Fruit fly (Drosophila melanogaster) whole organism, embryonic: ENCODE measurements around the gene Gr97a.

Experiments used
- Awh ChIP-seq: fragments of 200-800 bp; sonication (Bioruptor generic); IDR thresholded peaks from 2 replicates; pipeline ENCODE4, ENCODE4 v1.3.6; 2022; ENCODE audit warnings: missing biosample characterization, missing genetic modification characterization
- BtbVII ChIP-seq: fragments of 200-800 bp; sonication (Bioruptor generic); optimal IDR thresholded peaks from 3 replicates; lab custom pipeline; 2017; ENCODE audit warnings: missing biosample characterization, mild to moderate bottlenecking, missing genetic modification characterization
- CG10543 ChIP-seq: fragments of 200-800 bp; sonication (Bioruptor generic); optimal IDR thresholded peaks from 3 replicates; lab custom pipeline; 2017; ENCODE audit warnings: missing biosample characterization, mild to moderate bottlenecking, missing genetic modification characterization, moderate library complexity
- CG11247 ChIP-seq: fragments of 200-800 bp; sonication (Bioruptor generic); IDR thresholded peaks from 2 replicates; pipeline ENCODE4 v1.3.6; 2022; ENCODE audit warnings: missing biosample characterization, missing genetic modification characterization
- CG11398 ChIP-seq: fragments of 200-800 bp; sonication (Bioruptor generic); optimal IDR thresholded peaks from 2 replicates; lab custom pipeline; 2016; ENCODE audit warnings: missing biosample characterization, missing genetic modification characterization
- CG11696 ChIP-seq: fragments of 200-800 bp; sonication (Bioruptor generic); IDR thresholded peaks from 2 replicates; pipeline ENCODE4 v1.3.6; 2022; ENCODE audit warnings: missing biosample characterization, missing genetic modification characterization
- CG14014 ChIP-seq: fragments of 200-800 bp; sonication (Bioruptor generic); IDR thresholded peaks from 2 replicates; pipeline ENCODE4 v1.3.6; 2022; ENCODE audit warnings: missing biosample characterization, missing genetic modification characterization
- CG1529 ChIP-seq: fragments of 200-800 bp; sonication (Bioruptor generic); optimal IDR thresholded peaks from 3 replicates; lab custom pipeline; 2018; ENCODE audit warnings: missing biosample characterization, missing genetic modification characterization
- CG15601 ChIP-seq: fragments of 200-800 bp; sonication (Bioruptor generic); optimal IDR thresholded peaks from 3 replicates; lab custom pipeline; 2019; ENCODE audit warnings: missing biosample characterization, mild to moderate bottlenecking, missing genetic modification characterization, moderate library complexity
- CG17328 ChIP-seq: fragments of 200-800 bp; sonication (Bioruptor generic); IDR thresholded peaks from 2 replicates; pipeline ENCODE4 v1.3.6; 2022; ENCODE audit warnings: missing biosample characterization, missing genetic modification characterization
- CG17359 ChIP-seq: fragments of 200-800 bp; sonication (Bioruptor generic); optimal IDR thresholded peaks from 3 replicates; lab custom pipeline; 2018; ENCODE audit warnings: missing biosample characterization, mild to moderate bottlenecking, missing genetic modification characterization, moderate library complexity
- CG17385 ChIP-seq: fragments of 200-800 bp; sonication (Bioruptor generic); optimal IDR thresholded peaks from 3 replicates; lab custom pipeline; 2018; ENCODE audit warnings: missing biosample characterization, mild to moderate bottlenecking, missing genetic modification characterization
- CG18764 ChIP-seq: fragments of 200-800 bp; sonication (Bioruptor generic); optimal IDR thresholded peaks from 3 replicates; lab custom pipeline; 2016; ENCODE audit warnings: missing biosample characterization, missing genetic modification characterization
- CG2889 ChIP-seq: fragments of 200-800 bp; sonication (Bioruptor generic); IDR thresholded peaks from 3 replicates; pipeline ENCODE4 v1.3.6; 2022; ENCODE audit warnings: missing biosample characterization, missing genetic modification characterization
- CG33213 ChIP-seq: fragments of 200-800 bp; sonication (Bioruptor generic); optimal IDR thresholded peaks from 3 replicates; lab custom pipeline; 2016; ENCODE audit warnings: missing biosample characterization, missing genetic modification characterization
- CG43689 ChIP-seq: fragments of 200-800 bp; sonication (Bioruptor generic); IDR thresholded peaks from 2 replicates; pipeline ENCODE4 v1.3.6; 2022; ENCODE audit warnings: missing biosample characterization, missing genetic modification characterization
- CG7271 ChIP-seq: fragments of 200-800 bp; sonication (Bioruptor generic); optimal IDR thresholded peaks from 2 replicates; lab custom pipeline; 2018; ENCODE audit warnings: missing biosample characterization, mild to moderate bottlenecking, missing genetic modification characterization, moderate library complexity
- CG7963 ChIP-seq: fragments of 200-800 bp; sonication (Bioruptor generic); IDR thresholded peaks from 3 replicates; pipeline ENCODE4 v1.3.6; 2022; ENCODE audit warnings: missing biosample characterization, missing genetic modification characterization; ENCODE audit not compliant: partially characterized antibody
- CG8281 ChIP-seq: fragments of 200-800 bp; sonication (Bioruptor generic); optimal IDR thresholded peaks from 2 replicates; lab custom pipeline; 2018; ENCODE audit warnings: missing biosample characterization, mild to moderate bottlenecking, missing genetic modification characterization, moderate library complexity
- CG9817 ChIP-seq: fragments of 200-800 bp; sonication (Bioruptor generic); optimal IDR thresholded peaks from 2 replicates; lab custom pipeline; 2018; ENCODE audit warnings: missing biosample characterization, mild to moderate bottlenecking, missing genetic modification characterization, moderate library complexity
- Camta ChIP-seq: fragments of 200-800 bp; sonication (Bioruptor generic); optimal IDR thresholded peaks from 2 replicates; lab custom pipeline; 2016; ENCODE audit warnings: missing biosample characterization, missing genetic modification characterization
- D ChIP-seq, 2 experiments: fragments of 200-800 bp in 1 of 2; fragments of >200 bp in 1 of 2; sonication (Bioruptor generic) in 1 of 2; optimal IDR thresholded peaks; 2 replicates in 1 of 2; 3 replicates in 1 of 2; lab custom pipeline; 2017; ENCODE audit warnings: mild to moderate bottlenecking in 1 of 2, missing biosample characterization in 1 of 2, missing genetic modification characterization in 1 of 2, missing genetic modification reagents in 1 of 2
- ERR ChIP-seq: fragments of 200-800 bp; sonication (Bioruptor generic); optimal IDR thresholded peaks from 2 replicates; lab custom pipeline; 2016; ENCODE audit warnings: missing biosample characterization, missing genetic modification characterization
- Hr51 ChIP-seq, 2 experiments: fragments of 200-800 bp; sonication (Bioruptor generic); optimal IDR thresholded peaks; 2 replicates in 1 of 2; 3 replicates in 1 of 2; lab custom pipeline; 2016 to 2018; ENCODE audit warnings: missing biosample characterization in 2 of 2, missing genetic modification characterization in 2 of 2, mild to moderate bottlenecking in 1 of 2, moderate library complexity in 1 of 2
- Neu2 ChIP-seq: fragments of 200-800 bp; sonication (Bioruptor generic); optimal IDR thresholded peaks from 3 replicates; lab custom pipeline; 2016; ENCODE audit warnings: missing biosample characterization, missing genetic modification characterization, borderline replicate concordance
- Optix ChIP-seq: fragments of 200-800 bp; sonication (Bioruptor generic); IDR thresholded peaks from 3 replicates; pipeline ENCODE4 v1.3.6; 2022; ENCODE audit warnings: missing biosample characterization, missing genetic modification characterization
- Scr ChIP-seq: fragments of 200-800 bp; sonication (Bioruptor generic); IDR thresholded peaks from 2 replicates; pipeline ENCODE4 v1.3.6; 2022; ENCODE audit warnings: missing biosample characterization, missing genetic modification characterization; ENCODE audit not compliant: partially characterized antibody
- Sox100B ChIP-seq: fragments of 200-800 bp; sonication (Bioruptor generic); optimal IDR thresholded peaks from 3 replicates; lab custom pipeline; 2018; ENCODE audit warnings: missing biosample characterization, mild to moderate bottlenecking, missing genetic modification characterization
- Sry-δ ChIP-seq: fragments of 200-800 bp; sonication (Bioruptor generic); optimal IDR thresholded peaks from 2 replicates; lab custom pipeline; 2016; ENCODE audit warnings: missing biosample characterization, missing genetic modification characterization
- Usf ChIP-seq: fragments of 200-800 bp; sonication (Bioruptor generic); optimal IDR thresholded peaks from 2 replicates; lab custom pipeline; 2017; ENCODE audit warnings: missing genotype, missing biosample characterization, missing genetic modification characterization
- bowl ChIP-seq: fragments of 200-800 bp; sonication (Bioruptor generic); IDR thresholded peaks from 2 replicates; pipeline ENCODE4 v1.3.6; 2022; ENCODE audit warnings: missing biosample characterization, missing genetic modification characterization
- crp ChIP-seq, 2 experiments: fragments of 200-800 bp; sonication (Bioruptor generic); optimal IDR thresholded peaks; 2 replicates in 1 of 2; 3 replicates in 1 of 2; lab custom pipeline; 2017; ENCODE audit warnings: missing biosample characterization in 2 of 2, missing genetic modification characterization in 2 of 2, mild to moderate bottlenecking in 1 of 2, moderate library complexity in 1 of 2
- dati ChIP-seq: fragments of 200-800 bp; sonication (Bioruptor generic); IDR thresholded peaks from 2 replicates; pipeline ENCODE4 v1.3.6; 2022; ENCODE audit warnings: missing biosample characterization, missing genetic modification characterization
- dimm ChIP-seq: fragments of 200-800 bp; sonication (Bioruptor generic); IDR thresholded peaks from 2 replicates; pipeline ENCODE4 v1.3.6; 2022; ENCODE audit warnings: missing biosample characterization, missing genetic modification characterization
- dm ChIP-seq: fragments of 200-800 bp; sonication (Bioruptor generic); optimal IDR thresholded peaks from 3 replicates; lab custom pipeline; 2016; ENCODE audit warnings: missing biosample characterization, missing genetic modification characterization
- gt ChIP-seq: fragments of 200-800 bp; sonication (Bioruptor generic); IDR thresholded peaks from 2 replicates; pipeline ENCODE4 v1.3.6; 2022; ENCODE audit warnings: missing biosample characterization, missing genetic modification characterization
- h ChIP-seq: fragments of >200 bp; optimal IDR thresholded peaks from 2 replicates; lab custom pipeline; 2017
- ken ChIP-seq: fragments of 200-800 bp; sonication (Bioruptor generic); IDR thresholded peaks from 3 replicates; pipeline ENCODE4 v1.3.6; 2022; ENCODE audit warnings: missing biosample characterization, missing genetic modification characterization
- lov ChIP-seq, 2 experiments: fragments of 200-800 bp in 1 of 2; fragments of >200 bp in 1 of 2; sonication (Bioruptor generic) in 1 of 2; IDR thresholded peaks in 1 of 2; optimal IDR thresholded peaks in 1 of 2; 2 replicates in 1 of 2; 3 replicates in 1 of 2; pipeline versions ENCODE4 v1.3.6 to Lab custom; 2017 to 2022; ENCODE audit warnings: missing biosample characterization in 1 of 2, missing genetic modification characterization in 1 of 2
- luna ChIP-seq: fragments of 200-800 bp; sonication (Bioruptor generic); optimal IDR thresholded peaks from 2 replicates; lab custom pipeline; 2016; ENCODE audit warnings: missing biosample characterization, missing genetic modification characterization
- mam ChIP-seq: fragments of 200-800 bp; sonication (Bioruptor generic); optimal IDR thresholded peaks from 3 replicates; lab custom pipeline; 2016; ENCODE audit warnings: missing biosample characterization, missing genetic modification characterization
- mld ChIP-seq: fragments of 200-800 bp; sonication (Bioruptor generic); IDR thresholded peaks from 3 replicates; pipeline ENCODE4 v1.3.6; 2022; ENCODE audit warnings: missing biosample characterization, missing genetic modification characterization; ENCODE audit not compliant: partially characterized antibody
- nom ChIP-seq: fragments of 200-800 bp; sonication (Bioruptor generic); optimal IDR thresholded peaks from 2 replicates; lab custom pipeline; 2017; ENCODE audit warnings: missing biosample characterization, missing genetic modification characterization, mild to moderate bottlenecking, moderate library complexity, missing genetic modification reagents
- repo ChIP-seq: fragments of 200-800 bp; sonication (Bioruptor generic); optimal IDR thresholded peaks from 2 replicates; lab custom pipeline; 2016; ENCODE audit warnings: missing biosample characterization, missing genetic modification characterization
- schlank ChIP-seq: fragments of 200-800 bp; sonication (Bioruptor generic); optimal IDR thresholded peaks from 2 replicates; lab custom pipeline; 2018; ENCODE audit warnings: missing biosample characterization, mild to moderate bottlenecking, missing genetic modification characterization
- sug ChIP-seq: fragments of 200-800 bp; optimal IDR thresholded peaks from 2 replicates; lab custom pipeline; 2019; ENCODE audit warnings: missing biosample characterization, mild to moderate bottlenecking, missing genetic modification characterization, moderate library complexity
- tap ChIP-seq: fragments of 200-800 bp; optimal IDR thresholded peaks from 3 replicates; lab custom pipeline; 2019; ENCODE audit warnings: missing biosample characterization, mild to moderate bottlenecking, missing genetic modification characterization, moderate library complexity
- twi ChIP-seq: fragments of 200-800 bp; optimal IDR thresholded peaks from 2 replicates; lab custom pipeline; 2019; ENCODE audit warnings: missing biosample characterization, mild to moderate bottlenecking, missing genetic modification characterization, moderate library complexity
- usp ChIP-seq: fragments of >200 bp; optimal IDR thresholded peaks from 2 replicates; lab custom pipeline; 2017; ENCODE audit warnings: missing biosample characterization, missing genetic modification characterization
- wek ChIP-seq: fragments of 200-800 bp; sonication (Bioruptor generic); optimal IDR thresholded peaks from 3 replicates; lab custom pipeline; 2018; ENCODE audit warnings: missing biosample characterization, mild to moderate bottlenecking, missing genetic modification characterization, moderate library complexity

Gr97a gene

DNA sequence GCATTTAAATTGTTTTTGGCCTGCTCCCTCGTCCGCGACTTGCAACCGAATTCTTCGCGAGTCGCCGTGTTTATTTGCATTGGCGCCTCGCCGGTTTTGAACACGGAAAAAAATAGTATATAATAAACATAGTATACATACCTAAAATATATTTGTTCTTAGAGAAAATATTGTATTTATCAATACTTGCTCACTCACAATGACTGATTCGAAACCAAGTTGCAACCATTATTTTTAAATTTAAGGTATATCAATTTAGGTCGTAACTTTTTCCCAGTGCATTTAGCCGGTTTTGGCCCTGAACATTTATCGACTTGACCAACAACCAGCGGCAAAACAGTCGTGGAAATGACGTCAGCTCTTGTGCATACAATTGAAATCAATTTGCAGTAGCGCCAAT, 37.9 kb downstream of the Gr97a start (continued):
- TF ChIP-seq CG11696 (GFP tag; lab: Robert Waterston, UW) (no peak), CG33213 (GFP tag; lab: Kevin White, UChicago) (no peak), Sry-δ (no peak), nom (GFP tag; lab: Kevin White, UChicago) (peak; percentile 64), CG11398 (GFP tag; lab: Kevin White, UChicago) (no peak), CG1529 (GFP tag; lab: Kevin White, UChicago) (peak; percentile 32), CG7271 (no peak), D (optimal IDR thresholded peaks at IDR 0.05; lab: Kevin White, UChicago) (no peak), D (GFP tag; optimal IDR thresholded peaks at IDR 0.05; lab: Kevin White, UChicago) (no peak), CG17359 (tag; lab: Kevin White, UChicago) (peak; percentile 62), CG43689 (peak; percentile 39; the same call in 1 of the 2 replicates), repo (GFP tag; lab: Kevin White, UChicago) (no peak), ken (GFP tag; lab: Robert Waterston, UW) (no peak), h (lab: Kevin White, UChicago) (no peak), CG10543 (no peak), CG9817 (tag; lab: Kevin White, UChicago) (peak; percentile 44), CG18764 (GFP tag; lab: Kevin White, UChicago) (no peak), Awh (GFP tag; lab: Robert Waterston, UW) (0 out of 2 replicates have a peak, but pooled peaks have one; percentile 10), sug (tag; lab: Kevin White, UChicago) (peak; percentile 7), tap (peak; percentile 73), CG8281 (tag; lab: Kevin White, UChicago) (peak; percentile 32), CG15601 (tag; lab: Kevin White, UChicago) (peak; percentile 34), crp (GFP tag; optimal IDR thresholded peaks at IDR 0.05; lab: Kevin White, UChicago) (no peak), bowl (GFP tag; lab: Robert Waterston, UW) (no peak), ERR (GFP tag; lab: Kevin White, UChicago) (no peak), mld (no peak), CG17328 (GFP tag; lab: Robert Waterston, UW) (peak; percentile 79), wek (no peak), mam (GFP tag; lab: Kevin White, UChicago) (no peak), dm (GFP tag; lab: Kevin White, UChicago) (no peak), Usf (GFP tag; lab: Kevin White, UChicago) (no peak), CG11247 (GFP tag; lab: Robert Waterston, UW) (peak; percentile 14; the same call in 1 of the 2 replicates), dati (GFP tag; lab: Robert Waterston, UW) (no peak), Optix (no peak), luna (GFP tag; lab: Kevin White, UChicago) (no peak), twi (no peak), lov (optimal IDR thresholded peaks at IDR 0.05; lab: Kevin White, UChicago) (no peak), lov (GFP tag; IDR thresholded peaks at IDR 0.05; lab: Robert Waterston, UW) (no peak), Camta (GFP tag; lab: Kevin White, UChicago) (no peak), Hr51 (GFP tag; optimal IDR thresholded peaks at IDR 0.05; lab: Kevin White, UChicago) (peak in 1 of 2 experiments; percentile 89), usp (GFP tag; lab: Kevin White, UChicago) (no peak), CG2889 (GFP tag; lab: Robert Waterston, UW) (no peak), CG14014 (GFP tag; lab: Robert Waterston, UW) (no peak), Scr (GFP tag; lab: Robert Waterston, UW) (no peak), CG17385 (peak; percentile 71), schlank (tag; lab: Kevin White, UChicago) (no peak), CG7963 (GFP tag; lab: Robert Waterston, UW) (no peak), Neu2 (GFP tag; lab: Kevin White, UChicago) (no peak), BtbVII (GFP tag; lab: Kevin White, UChicago) (no peak), Sox100B (GFP tag; lab: Kevin White, UChicago) (peak; percentile 30), dimm (GFP tag; lab: Robert Waterston, UW) (no peak), gt (no peak)
